Fruit fly (Drosophila melanogaster) whole organism, embryonic: Measurements from ENCODE around the gene Gdi.

Experiments
- CG4328 ChIP-seq: fragments of 200-800 bp; sonication (Bioruptor generic); optimal IDR thresholded peaks from 3 replicates; lab custom pipeline; 2017; ENCODE audit warnings: missing biosample characterization, missing genetic modification reagents, missing genetic modification characterization
- CG4404 ChIP-seq: fragments of 200-800 bp; sonication (Bioruptor generic); IDR thresholded peaks from 2 replicates; pipeline ENCODE4 v1.3.6; 2022; ENCODE audit warnings: missing biosample characterization, missing genetic modification characterization
- lov ChIP-seq, 2 experiments: fragments of 200-800 bp in 1 of 2; fragments of >200 bp in 1 of 2; sonication (Bioruptor generic) in 1 of 2; IDR thresholded peaks in 1 of 2; optimal IDR thresholded peaks in 1 of 2; 2 replicates in 1 of 2; 3 replicates in 1 of 2; pipeline versions ENCODE4 v1.3.6 to Lab custom; 2017 to 2022; ENCODE audit warnings: missing biosample characterization in 1 of 2, missing genetic modification characterization in 1 of 2

- TF ChIP-seq CG4404 (GFP tag; lab: Robert Waterston, UW), result no peak
- TF ChIP-seq CG4328 (GFP tag; lab: Kevin White, UChicago), result no peak
- TF ChIP-seq lov (optimal IDR thresholded peaks at IDR 0.05; lab: Kevin White, UChicago), result no peak
- TF ChIP-seq lov (GFP tag; IDR thresholded peaks at IDR 0.05; lab: Robert Waterston, UW), result no peak
Observed at dm6 chr2L:9446398-9446945, 48.2 kb downstream of the Gdi start.
